Worm (Caenorhabditis elegans): ENCODE measurements around the gene rhi-1.

ce11 chrX:4548929-4549328 lies 40.6 kb downstream of the rhi-1 start:
- TF ChIP-seq lin-13 (tag; optimal IDR thresholded peaks at IDR 0.05), result no peak
- TF ChIP-seq pha-4 (tag; optimal IDR thresholded peaks at IDR 0.05), result no peak
- no peak for TF ChIP-seq ceh-39 (tag; optimal IDR thresholded peaks at IDR 0.05)
- TF ChIP-seq nhr-237 (tag; optimal IDR thresholded peaks at IDR 0.05), result no peak
- no peak for TF ChIP-seq unc-62 (GFP tag; optimal IDR thresholded peaks at IDR 0.05)
- TF ChIP-seq snpc-4 (tag; optimal IDR thresholded peaks at IDR 0.05), result no peak
- no peak for TF ChIP-seq zip-8 (tag; optimal IDR thresholded peaks at IDR 0.05)

Data from whole organism, mixed stage, embryonic.